Worm (Caenorhabditis elegans) whole organism, midembryonic: ENCODE measurements around the gene W09G12.6.
A peak's percentile ranks its signal among the peaks of the same experiment; 100 is the strongest.

Source experiments
- T22C8.4 ChIP-seq: fragments of 200-800 bp; sonication (Bioruptor generic); IDR thresholded peaks from 2 replicates; pipeline ENCODE4 v1.3.6; 2022; ENCODE audit warnings: missing genetic modification characterization, missing compliant biosample characterization
- cog-1 ChIP-seq: sonication (generic microtip); optimal IDR thresholded peaks from 2 replicates; lab custom pipeline; 2016; ENCODE audit warnings: missing genetic modification characterization, missing compliant biosample characterization
- flt-1 ChIP-seq: fragments of 200-800 bp; sonication (Bioruptor generic); IDR thresholded peaks from 2 replicates; pipeline ENCODE4 v1.3.6; 2022; ENCODE audit warnings: missing genetic modification characterization, missing compliant biosample characterization
- klf-2 ChIP-seq: fragments of 200-800 bp; sonication (Bioruptor generic); conservative IDR thresholded peaks from 2 replicates; pipeline ENCODE4 v1.3.6; 2022; ENCODE audit warnings: missing genetic modification reagents, missing genetic modification characterization, missing compliant biosample characterization
- med-1 ChIP-seq: sonication (generic microtip); optimal IDR thresholded peaks from 2 replicates; lab custom pipeline; 2017; ENCODE audit warnings: missing genetic modification characterization, mild to moderate bottlenecking, missing compliant biosample characterization, antibody characterized with exemption, missing genetic modification reagents; ENCODE audit not compliant: insufficient read depth
- ref-1 ChIP-seq: fragments of 200-800 bp; sonication (Bioruptor generic); conservative IDR thresholded peaks from 2 replicates; pipeline ENCODE4 v1.3.6; 2022; ENCODE audit warnings: missing genetic modification reagents, missing genetic modification characterization, missing compliant biosample characterization
- tab-1 ChIP-seq: fragments of 200-800 bp; sonication (Bioruptor generic); IDR thresholded peaks from 2 replicates; pipeline ENCODE4 v1.3.6; 2022; ENCODE audit warnings: missing genetic modification characterization, missing compliant biosample characterization
- ztf-23 ChIP-seq: fragments of 200-800 bp; sonication (Bioruptor generic); IDR thresholded peaks from 2 replicates; pipeline ENCODE4 v1.3.6; 2022; ENCODE audit warnings: missing genetic modification reagents, missing genetic modification characterization, missing compliant biosample characterization
- ztf-29 ChIP-seq: fragments of 200-800 bp; sonication (Bioruptor generic); IDR thresholded peaks from 2 replicates; pipeline ENCODE4 v1.3.6; 2022; ENCODE audit warnings: missing genetic modification reagents, missing genetic modification characterization, missing compliant biosample characterization

Gene W09G12.6

DNA sequence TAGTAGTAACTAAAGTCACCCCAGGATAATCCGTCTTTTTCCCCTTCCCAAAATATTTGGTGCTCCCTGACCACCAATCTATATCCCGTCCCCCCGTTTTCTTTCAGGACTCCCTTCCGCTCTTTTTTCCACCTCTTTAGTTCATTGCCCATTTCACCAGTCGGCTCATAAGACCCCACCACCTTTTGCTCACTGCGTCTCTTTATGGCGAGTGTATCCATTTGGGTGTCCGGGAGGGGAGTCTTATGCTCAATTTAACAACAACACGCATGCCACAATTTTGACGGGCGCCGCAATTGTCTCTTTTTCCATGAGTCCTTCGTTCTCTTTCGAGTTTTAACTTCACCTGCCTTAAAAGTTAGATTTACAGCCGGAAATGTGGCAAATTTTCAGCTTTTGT is 18.5 kb upstream of the W09G12.6 start:
- TF ChIP-seq tab-1 (GFP tag; lab: Robert Waterston, UW) (no peak), ztf-29 (GFP tag; lab: Robert Waterston, UW) (no peak), flt-1 (GFP tag; lab: Robert Waterston, UW) (no peak), ztf-23 (GFP tag; lab: Robert Waterston, UW) (no peak), ref-1 (GFP tag; lab: Robert Waterston, UW) (no peak), cog-1 (tag; lab: Kevin White, UChicago) (no peak), klf-2 (GFP tag; lab: Robert Waterston, UW) (no peak), med-1 (no peak), T22C8.4 (no peak)

DNA sequence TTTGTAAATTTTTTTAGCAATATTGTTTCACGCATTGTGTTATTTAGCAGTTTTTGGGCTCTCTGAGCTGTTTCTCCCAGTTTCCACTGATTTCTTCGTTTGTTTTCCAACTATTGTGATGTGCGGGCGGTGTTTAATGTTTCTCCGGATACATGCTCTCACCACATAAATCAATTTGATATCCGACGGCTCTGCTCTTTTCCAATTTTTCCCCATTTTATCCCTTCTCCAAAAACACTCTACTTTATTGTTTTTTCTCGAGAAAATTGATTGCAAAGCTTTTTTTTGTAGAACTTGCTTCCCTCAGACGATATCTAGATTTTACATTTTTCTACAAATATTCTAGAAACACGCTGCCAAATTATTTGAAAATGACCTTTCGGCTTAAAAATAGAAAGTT is 16.2 kb upstream of the W09G12.6 start:
- TF ChIP-seq tab-1 (GFP tag; lab: Robert Waterston, UW) (no peak), ztf-29 (GFP tag; lab: Robert Waterston, UW) (no peak), cog-1 (tag; lab: Kevin White, UChicago) (no peak), flt-1 (GFP tag; lab: Robert Waterston, UW) (no peak), T22C8.4 (no peak), klf-2 (GFP tag; lab: Robert Waterston, UW) (no peak), med-1 (no peak), ref-1 (GFP tag; lab: Robert Waterston, UW) (no peak), ztf-23 (GFP tag; lab: Robert Waterston, UW) (no peak)

DNA sequence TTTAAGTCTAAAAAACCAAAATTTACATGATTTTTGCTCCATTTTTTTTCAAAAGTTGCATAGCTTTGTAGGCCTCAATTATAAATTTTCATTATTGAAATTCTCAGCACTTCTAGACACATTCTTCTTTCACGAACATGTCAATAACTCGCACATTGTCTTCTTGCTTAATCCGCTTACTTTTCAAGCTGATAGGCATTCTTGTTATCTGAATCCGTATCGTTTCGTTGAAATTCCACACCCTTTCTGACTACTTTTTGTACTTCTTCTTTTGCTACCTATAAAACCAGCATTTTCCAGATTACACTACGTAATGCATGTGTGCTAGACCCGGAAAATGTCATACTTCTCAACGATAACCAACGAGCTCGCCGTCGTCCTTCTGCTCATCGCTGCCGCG is 15.4 kb upstream of the W09G12.6 start, which contains the start of gene W09G12.9:
Gene W09G12.9 (plus strand): TSS at position 301 of the 400 bp plus-strand sequence.
- no peak for TF ChIP-seq ztf-29 (GFP tag; lab: Robert Waterston, UW)
- no peak for TF ChIP-seq cog-1 (tag; lab: Kevin White, UChicago)
- TF ChIP-seq flt-1 (GFP tag; lab: Robert Waterston, UW) = no peak
- no peak for TF ChIP-seq T22C8.4

DNA sequence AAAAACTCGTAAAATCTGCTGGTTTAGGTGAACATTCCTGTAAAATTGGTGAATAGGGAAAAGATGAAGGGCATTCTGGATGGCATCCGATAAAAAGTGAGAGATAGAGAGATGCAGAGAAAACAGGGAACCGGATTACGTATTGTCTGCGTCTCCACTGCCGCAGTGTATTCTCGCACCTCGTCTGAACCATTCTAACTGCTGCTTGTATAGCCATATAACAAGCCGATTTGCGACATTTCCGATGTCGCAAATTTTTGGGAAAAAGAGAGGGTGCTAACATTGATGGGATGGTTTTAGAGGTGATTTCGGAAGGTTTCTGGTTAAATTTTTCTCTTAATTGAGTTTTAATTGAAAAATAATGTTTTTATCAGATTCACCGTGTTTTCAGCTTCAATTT is 10.5 kb upstream of the W09G12.6 start, which contains the start of gene W09G12.10:
Gene W09G12.10 (minus strand): TSS at position 121 of the 400 bp plus-strand sequence.
- TF ChIP-seq med-1 = no peak
- TF ChIP-seq ztf-29 (GFP tag; lab: Robert Waterston, UW) = no peak
- no peak for TF ChIP-seq ref-1 (GFP tag; lab: Robert Waterston, UW)
- no peak for TF ChIP-seq ztf-23 (GFP tag; lab: Robert Waterston, UW)
- TF ChIP-seq cog-1 (tag; lab: Kevin White, UChicago) = no peak
- TF ChIP-seq flt-1 (GFP tag; lab: Robert Waterston, UW) = no peak
- no peak for TF ChIP-seq klf-2 (GFP tag; lab: Robert Waterston, UW)
- no peak for TF ChIP-seq T22C8.4
- TF ChIP-seq tab-1 (GFP tag; lab: Robert Waterston, UW) = no peak

DNA sequence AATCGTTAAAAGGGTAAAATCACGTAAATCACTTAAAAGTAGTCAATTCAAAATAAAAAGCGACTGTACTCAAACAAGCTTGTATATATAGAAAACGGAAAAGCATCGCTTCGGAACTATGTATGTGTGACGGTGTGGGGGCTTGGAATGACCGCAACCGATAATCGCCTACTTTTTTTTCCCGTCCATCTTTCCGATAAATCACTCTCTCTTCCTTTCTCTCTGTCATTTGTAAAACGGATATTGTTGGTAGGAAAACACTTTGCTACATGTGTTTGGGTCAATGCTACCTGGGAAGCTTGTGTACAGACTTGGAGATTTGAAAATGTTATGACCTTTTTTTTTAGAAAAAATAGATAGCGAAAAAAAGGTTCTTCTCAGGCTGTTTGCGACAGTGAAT is 6.9 kb upstream of the W09G12.6 start:
- TF ChIP-seq ztf-23 (GFP tag; lab: Robert Waterston, UW) = no peak
- no peak for TF ChIP-seq ref-1 (GFP tag; lab: Robert Waterston, UW)
- no peak for TF ChIP-seq flt-1 (GFP tag; lab: Robert Waterston, UW)
- TF ChIP-seq klf-2 (GFP tag; lab: Robert Waterston, UW) = no peak
- no peak for TF ChIP-seq med-1
- no peak for TF ChIP-seq ztf-29 (GFP tag; lab: Robert Waterston, UW)
- no peak for TF ChIP-seq cog-1 (tag; lab: Kevin White, UChicago)
- TF ChIP-seq tab-1 (GFP tag; lab: Robert Waterston, UW) = no peak
- no peak for TF ChIP-seq T22C8.4

DNA sequence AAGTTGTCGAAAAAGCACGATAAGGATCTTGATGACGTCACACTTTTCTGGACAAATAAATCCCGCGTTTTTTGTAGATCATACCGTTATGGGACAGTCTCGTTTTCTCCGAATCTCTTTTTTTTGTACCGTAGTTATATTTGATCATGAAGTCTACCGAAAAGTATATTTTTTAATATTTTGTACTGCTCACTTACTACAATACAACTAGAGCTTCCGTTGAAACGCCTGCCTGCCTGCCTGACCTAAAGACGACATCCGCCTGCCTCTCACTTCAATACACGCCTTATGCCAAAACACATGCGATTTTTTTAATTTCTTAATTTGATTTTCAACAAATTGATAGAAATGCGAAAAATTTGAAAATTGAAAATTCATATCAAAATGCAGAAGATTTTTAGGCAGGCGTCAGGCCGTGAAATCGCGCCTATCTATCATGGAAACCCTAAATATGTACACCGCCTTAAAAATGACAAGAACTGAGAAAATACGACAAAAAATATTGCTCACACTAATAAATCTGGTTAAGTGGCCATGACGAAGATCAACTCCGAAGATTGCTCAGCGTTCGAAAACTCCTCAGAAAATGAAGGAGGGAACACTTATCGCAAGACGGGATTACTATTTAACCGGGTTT is 6.0 kb upstream of the W09G12.6 start, which contains the start of gene W09G12.8:
Gene W09G12.8 (plus strand): TSS at position 587 of the 637 bp plus-strand sequence.
- TF ChIP-seq ref-1 (GFP tag; lab: Robert Waterston, UW) (no peak), flt-1 (GFP tag; lab: Robert Waterston, UW) (no peak), tab-1 (GFP tag; lab: Robert Waterston, UW) (no peak), ztf-29 (GFP tag; lab: Robert Waterston, UW) (no peak), med-1 (no peak), klf-2 (GFP tag; lab: Robert Waterston, UW) (no peak), ztf-23 (GFP tag; lab: Robert Waterston, UW) (no peak), cog-1 (tag; lab: Kevin White, UChicago) (no peak), T22C8.4 (no peak)

DNA sequence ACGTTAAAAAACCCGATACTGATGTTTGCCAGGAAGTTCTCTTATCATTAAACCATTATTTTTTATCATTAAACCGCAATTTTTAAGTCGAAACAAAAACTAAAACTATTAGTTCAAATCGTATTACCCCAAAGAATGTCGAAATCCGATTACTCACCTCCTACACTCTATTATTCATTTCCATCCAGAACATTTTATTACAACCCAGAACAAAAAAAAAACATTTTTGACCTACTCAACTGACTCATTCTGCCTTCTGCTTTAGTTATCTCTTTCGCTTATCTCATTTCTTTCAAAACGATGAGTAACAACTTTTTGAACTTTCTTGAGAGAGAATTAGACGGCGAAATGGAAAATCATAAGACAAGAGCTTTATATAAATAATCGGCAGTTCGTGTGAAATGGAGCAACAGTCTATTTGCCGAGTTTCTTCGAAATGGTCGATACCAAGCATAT is 3.0 kb upstream of the W09G12.6 start, which contains the start of gene W09G12.7:
Gene W09G12.7 (plus strand): TSS at position 406 of the 456 bp plus-strand sequence.
- TF ChIP-seq med-1 = no peak
- TF ChIP-seq tab-1 (GFP tag; lab: Robert Waterston, UW) = no peak
- TF ChIP-seq ztf-23 (GFP tag; lab: Robert Waterston, UW) = no peak

DNA sequence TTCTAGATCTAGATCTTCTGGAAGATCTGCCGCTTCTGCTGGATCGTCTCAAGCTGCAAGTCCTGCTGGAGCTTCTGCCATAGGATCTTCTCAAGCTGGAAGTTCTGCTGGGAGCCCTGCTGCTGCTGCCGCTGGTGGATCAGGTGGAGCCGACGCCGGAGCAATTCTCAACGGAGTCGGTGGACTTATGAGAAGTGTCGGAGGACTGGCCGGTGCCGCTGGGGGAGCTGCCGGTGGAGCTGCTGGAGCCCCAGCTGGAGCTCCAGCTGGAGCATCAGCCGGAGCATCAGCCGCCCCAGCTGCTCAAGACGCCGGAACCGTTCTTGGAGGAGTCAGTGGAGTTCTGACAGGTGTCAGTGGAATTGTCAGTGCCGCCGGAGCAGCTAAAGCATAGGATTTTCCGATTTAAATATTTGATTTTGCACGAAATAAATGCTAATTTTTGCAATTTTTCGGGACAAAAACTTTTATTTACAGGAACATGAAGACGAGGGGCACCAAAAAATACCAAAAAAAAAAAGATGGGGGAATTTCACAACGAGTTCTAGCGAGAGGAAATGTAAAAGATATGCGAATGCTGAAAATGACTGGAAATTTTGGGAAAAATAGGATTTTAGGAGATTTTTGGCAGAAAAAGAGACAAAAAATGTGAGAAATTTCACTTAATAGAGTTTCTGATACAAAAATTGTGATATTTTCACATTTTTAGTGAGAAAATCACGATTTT is 893 bp downstream of the W09G12.6 start:
- TF ChIP-seq klf-2 (GFP tag; lab: Robert Waterston, UW) = no peak
- TF ChIP-seq med-1 = no peak
- TF ChIP-seq ztf-29 (GFP tag; lab: Robert Waterston, UW) = no peak
- no peak for TF ChIP-seq flt-1 (GFP tag; lab: Robert Waterston, UW)
- no peak for TF ChIP-seq ref-1 (GFP tag; lab: Robert Waterston, UW)
- TF ChIP-seq tab-1 (GFP tag; lab: Robert Waterston, UW) = no peak
- TF ChIP-seq cog-1 (tag; lab: Kevin White, UChicago) = no peak
- TF ChIP-seq T22C8.4 = no peak
- TF ChIP-seq ztf-23 (GFP tag; lab: Robert Waterston, UW) = no peak

DNA sequence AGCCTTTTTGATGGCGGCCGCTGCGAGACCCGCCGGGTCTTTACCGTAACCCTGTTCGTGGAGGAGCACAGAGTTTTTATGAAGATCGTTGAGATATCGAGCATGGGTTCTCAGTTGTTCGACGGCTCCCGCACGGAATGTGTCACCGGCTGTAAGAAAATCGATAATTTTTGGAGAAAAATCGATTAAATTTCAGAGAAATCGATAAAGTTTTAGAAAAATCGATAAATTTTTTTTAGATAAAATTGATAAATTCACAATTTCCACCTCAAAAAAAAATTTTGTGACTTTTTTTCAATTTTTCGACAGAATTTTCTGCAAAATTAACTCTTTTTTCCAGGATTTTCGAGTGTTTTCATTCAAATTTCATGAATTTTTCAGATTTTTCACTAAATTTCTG is 3.1 kb downstream of the W09G12.6 start:
- TF ChIP-seq T22C8.4 (peak; percentile 56), flt-1 (GFP tag; lab: Robert Waterston, UW) (no peak)
